Worm (Caenorhabditis elegans): ENCODE measurements around the gene Y51A2B.4.

Gene Y51A2B.4

DNA sequence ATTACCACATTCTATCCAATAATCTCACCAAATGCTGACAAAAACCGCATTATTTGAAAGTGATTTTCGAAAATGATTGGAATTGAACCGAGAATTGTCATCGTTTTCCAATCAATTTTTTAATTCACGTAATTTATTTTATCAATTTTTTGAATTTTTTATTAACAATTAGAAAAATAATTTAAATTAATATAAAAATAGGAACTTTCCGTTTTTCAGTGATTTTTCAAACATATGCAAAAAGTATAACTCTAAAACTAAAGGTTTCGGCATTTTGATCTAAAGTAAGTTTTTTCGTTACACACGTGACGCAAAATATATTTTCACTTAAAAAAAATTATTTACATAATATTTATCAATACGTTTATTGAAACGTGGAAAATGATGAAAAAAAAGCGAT lies 5.3 kb upstream of the Y51A2B.4 start, which contains the start of gene Y51A2B.6:
Y51A2B.6 (minus strand) TSS at position 101 of the 400 bp plus-strand sequence.
- TF ChIP-seq jun-1 (tag; optimal IDR thresholded peaks at IDR 0.05) (no peak), zag-1 (tag; optimal IDR thresholded peaks at IDR 0.05) (no peak), ztf-7 (tag; optimal IDR thresholded peaks at IDR 0.05) (no peak), nhr-11 (tag; optimal IDR thresholded peaks at IDR 0.05) (no peak), mep-1 (tag; optimal IDR thresholded peaks at IDR 0.05) (no peak), arid-1 (GFP tag; conservative IDR thresholded peaks at IDR 0.05) (no peak), dmd-8 (GFP tag; IDR thresholded peaks at IDR 0.05) (no peak), ceh-32 (tag; optimal IDR thresholded peaks at IDR 0.05; ENCODE audit: poor library complexity) (no peak), egl-27 (tag; optimal IDR thresholded peaks at IDR 0.05) (no peak), cey-2 (tag; optimal IDR thresholded peaks at IDR 0.05; ENCODE audit: borderline replicate concordance, insufficient read depth) (no peak), Y5F2A.4 (GFP tag; optimal IDR thresholded peaks at IDR 0.05) (no peak), nhr-237 (tag; optimal IDR thresholded peaks at IDR 0.05) (no peak), aly-2 (tag; optimal IDR thresholded peaks at IDR 0.05) (no peak), ama-1 (optimal IDR thresholded peaks at IDR 0.05) (no peak), dmd-9 (GFP tag; IDR thresholded peaks at IDR 0.05) (no peak), rbr-2 (tag; optimal IDR thresholded peaks at IDR 0.05) (no peak), fos-1 (tag; optimal IDR thresholded peaks at IDR 0.05) (no peak), snpc-4 (tag; optimal IDR thresholded peaks at IDR 0.05) (no peak), Y48G9A.11 (GFP tag; IDR thresholded peaks at IDR 0.05) (no peak)

DNA sequence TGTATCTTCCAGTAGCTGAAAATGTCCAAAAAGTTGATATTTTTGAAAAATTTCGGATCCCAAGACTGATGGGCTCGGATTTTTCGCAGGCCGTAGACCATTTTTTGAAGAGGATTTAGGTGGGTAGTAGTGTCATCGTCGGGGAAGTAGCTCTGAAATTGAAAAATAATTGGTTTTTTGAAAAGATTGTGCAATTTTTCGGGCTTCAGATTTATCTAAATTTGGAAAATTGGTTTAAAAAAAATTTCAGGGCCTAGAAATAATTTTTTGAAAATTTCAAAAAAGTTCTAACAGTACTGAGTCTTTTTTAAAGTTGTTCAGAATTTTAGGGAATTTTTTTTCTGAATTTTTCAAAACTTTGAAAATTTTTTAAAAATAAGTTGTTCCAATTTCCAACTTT lies 6.4 kb downstream of the Y51A2B.4 start, which contains the start of gene nhr-288:
nhr-288 (minus strand) TSS at position 101 of the 400 bp plus-strand sequence.
- TF ChIP-seq rbr-2 (tag; optimal IDR thresholded peaks at IDR 0.05) (no peak), unc-62 (GFP tag; optimal IDR thresholded peaks at IDR 0.05 in 1 of 2) (peak in 1 of 2 experiments; percentile 9), unc-62 (tag; optimal IDR thresholded peaks at IDR 0.05) (no peak)

- no peak for TF ChIP-seq T20F7.1 (GFP tag; optimal IDR thresholded peaks at IDR 0.05)
- no peak for TF ChIP-seq ceh-28 (tag; optimal IDR thresholded peaks at IDR 0.05)
- TF ChIP-seq jun-1 (tag; optimal IDR thresholded peaks at IDR 0.05): no peak
- no peak for TF ChIP-seq nhr-6 (tag; optimal IDR thresholded peaks at IDR 0.05)
- TF ChIP-seq ceh-20 (GFP tag; IDR thresholded peaks at IDR 0.05): no peak
- TF ChIP-seq dpl-1 (GFP tag; optimal IDR thresholded peaks at IDR 0.05): no peak
Measured at ce11 chrV:18378819-18379218, 10.1 kb downstream of the Y51A2B.4 start, which contains the start of gene Y51A2B.8. Gene Y51A2B.8, plus strand, starts transcription at chrV:18379119.

- TF ChIP-seq cey-2 (tag; optimal IDR thresholded peaks at IDR 0.05; ENCODE audit: borderline replicate concordance, insufficient read depth) (no peak), ceh-28 (tag; optimal IDR thresholded peaks at IDR 0.05) (peak; percentile 78), hlh-30 (tag; optimal IDR thresholded peaks at IDR 0.05; ENCODE audit: insufficient read depth) (no peak)
Measured at ce11 chrV:18375551-18375950, 13.4 kb downstream of the Y51A2B.4 start.

DNA sequence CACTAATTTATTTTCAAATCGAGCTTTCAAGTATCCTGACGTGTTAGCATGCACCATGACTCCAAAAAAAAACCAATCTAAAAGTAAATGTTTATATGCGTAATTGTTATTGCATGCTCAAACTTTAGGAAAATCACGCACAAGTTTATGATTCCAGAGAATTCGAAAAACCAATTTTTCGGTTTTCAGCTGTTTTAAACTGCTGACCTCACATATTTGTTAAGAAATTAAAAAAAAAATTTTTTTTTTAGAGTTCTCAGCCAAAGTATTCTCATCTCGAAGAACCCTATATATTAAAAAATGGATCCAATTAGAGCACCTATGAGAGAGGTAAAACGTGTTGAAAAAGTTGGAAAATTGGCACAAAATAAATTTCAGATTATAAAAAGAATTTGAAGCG lies 14.8 kb downstream of the Y51A2B.4 start, which contains the start of gene Y51A2B.2:
Y51A2B.2 (plus strand) TSS at position 301 of the 400 bp plus-strand sequence.
- TF ChIP-seq nhr-11 (tag; optimal IDR thresholded peaks at IDR 0.05) (no peak), ZK337.2 (GFP tag; IDR thresholded peaks at IDR 0.05) (no peak), nhr-76 (tag; optimal IDR thresholded peaks at IDR 0.05) (no peak), saeg-2 (GFP tag; IDR thresholded peaks at IDR 0.05) (no peak), T20F7.1 (GFP tag; optimal IDR thresholded peaks at IDR 0.05) (no peak), nhr-102 (tag; optimal IDR thresholded peaks at IDR 0.05) (no peak), aly-2 (tag; optimal IDR thresholded peaks at IDR 0.05) (no peak), ztf-11 (tag; optimal IDR thresholded peaks at IDR 0.05) (no peak)

- TF ChIP-seq nhr-28 (tag; optimal IDR thresholded peaks at IDR 0.05) (peak; percentile 29), daf-19 (GFP tag; conservative IDR thresholded peaks at IDR 0.05) (no peak), mep-1 (tag; optimal IDR thresholded peaks at IDR 0.05) (peak; percentile 10), ceh-82 (tag; optimal IDR thresholded peaks at IDR 0.05) (no peak), madf-9 (GFP tag; conservative IDR thresholded peaks at IDR 0.05) (no peak), Y75B8A.6 (GFP tag; IDR thresholded peaks at IDR 0.05) (no peak), rbr-2 (tag; optimal IDR thresholded peaks at IDR 0.05) (no peak), php-3 (GFP tag; IDR thresholded peaks at IDR 0.05) (peak; percentile 64; the same call in 1 of the 2 replicates), daf-16 (GFP tag; optimal IDR thresholded peaks at IDR 0.05) (no peak), daf-16 (tag; optimal IDR thresholded peaks at IDR 0.05) (peak; percentile 100), zag-1 (tag; optimal IDR thresholded peaks at IDR 0.05) (no peak), attf-4 (tag; optimal IDR thresholded peaks at IDR 0.05) (no peak), cey-2 (tag; optimal IDR thresholded peaks at IDR 0.05; ENCODE audit: borderline replicate concordance, insufficient read depth) (no peak), mdl-1 (tag; optimal IDR thresholded peaks at IDR 0.05) (no peak), nhr-77 (tag; optimal IDR thresholded peaks at IDR 0.05) (peak; percentile 6), dmd-9 (GFP tag; IDR thresholded peaks at IDR 0.05) (no peak), nhr-6 (tag; optimal IDR thresholded peaks at IDR 0.05) (no peak)
Measured at ce11 chrV:18371579-18371978, 17.4 kb downstream of the Y51A2B.4 start, which contains the start of gene C08E8.4. Gene C08E8.4, plus strand, starts transcription at chrV:18371846.
